Worm (Caenorhabditis elegans): ENCODE measurements around the gene F49C12.12.

- TF ChIP-seq ztf-11 (tag; optimal IDR thresholded peaks at IDR 0.05) (no peak), elt-3 (tag; optimal IDR thresholded peaks at IDR 0.05) (no peak), nhr-12 (tag; optimal IDR thresholded peaks at IDR 0.05) (no peak), snpc-4 (tag; optimal IDR thresholded peaks at IDR 0.05) (no peak)
Observed at ce11 chrIV:9299145-9299544, 21.7 kb downstream of the F49C12.12 start, which contains the start of gene F49C12.2.
